Worm (Caenorhabditis elegans) whole organism, L2 larva: ENCODE measurements around the gene cutl-2.

ENCODE experiments used
- ZK546.5 ChIP-seq: sonication (generic microtip); optimal IDR thresholded peaks from 2 replicates; lab custom pipeline; 2017; ENCODE audit warnings: missing biosample characterization, missing genetic modification characterization
- blmp-1 ChIP-seq: sonication (generic microtip); optimal IDR thresholded peaks from 2 replicates; lab custom pipeline; 2017; ENCODE audit warnings: missing genetic modification characterization, mild to moderate bottlenecking, missing compliant biosample characterization, antibody characterized with exemption, moderate library complexity; ENCODE audit not compliant: insufficient read depth
- ceh-82 ChIP-seq: fragments of 150-350 bp; optimal IDR thresholded peaks from 2 replicates; lab custom pipeline; 2014; ENCODE audit warnings: missing biosample characterization, missing genetic modification characterization
- dmd-4 ChIP-seq: sonication (generic microtip); optimal IDR thresholded peaks from 2 replicates; lab custom pipeline; 2017; ENCODE audit warnings: missing biosample characterization, missing genetic modification characterization
- fos-1 ChIP-seq: fragments of 150-350 bp; optimal IDR thresholded peaks from 2 replicates; lab custom pipeline; 2014; ENCODE audit warnings: missing biosample characterization, missing genetic modification characterization
- lin-11 ChIP-seq: fragments of 150-350 bp; sonication (generic microtip); optimal IDR thresholded peaks from 2 replicates; lab custom pipeline; 2014; ENCODE audit warnings: missing biosample characterization, missing genetic modification characterization, inconsistent platforms, mixed read lengths
- nhr-10 ChIP-seq: sonication (generic microtip); optimal IDR thresholded peaks from 2 replicates; lab custom pipeline; 2017; ENCODE audit warnings: missing biosample characterization, missing genetic modification characterization
- nhr-23 ChIP-seq: fragments of 150-350 bp; optimal IDR thresholded peaks from 2 replicates; lab custom pipeline; 2014; ENCODE audit warnings: missing biosample characterization, missing genetic modification reagents, missing genetic modification characterization
- nhr-25 ChIP-seq: fragments of 150-350 bp; sonication (generic microtip); optimal IDR thresholded peaks from 3 replicates; lab custom pipeline; 2014; ENCODE audit warnings: missing biosample characterization, missing genetic modification characterization
- nhr-6 ChIP-seq: fragments of 150-350 bp; optimal IDR thresholded peaks from 2 replicates; lab custom pipeline; 2014; ENCODE audit warnings: missing biosample characterization, missing genetic modification characterization
- snpc-4 ChIP-seq: fragments of 150-350 bp; optimal IDR thresholded peaks from 2 replicates; lab custom pipeline; 2014; ENCODE audit warnings: missing biosample characterization, missing genetic modification characterization
- zag-1 ChIP-seq: fragments of 150-350 bp; optimal IDR thresholded peaks from 2 replicates; lab custom pipeline; 2014; ENCODE audit warnings: missing biosample characterization, missing genetic modification characterization
- ztf-4 ChIP-seq: fragments of 150-350 bp; optimal IDR thresholded peaks from 2 replicates; lab custom pipeline; 2014; ENCODE audit warnings: missing biosample characterization, missing genetic modification characterization

DNA sequence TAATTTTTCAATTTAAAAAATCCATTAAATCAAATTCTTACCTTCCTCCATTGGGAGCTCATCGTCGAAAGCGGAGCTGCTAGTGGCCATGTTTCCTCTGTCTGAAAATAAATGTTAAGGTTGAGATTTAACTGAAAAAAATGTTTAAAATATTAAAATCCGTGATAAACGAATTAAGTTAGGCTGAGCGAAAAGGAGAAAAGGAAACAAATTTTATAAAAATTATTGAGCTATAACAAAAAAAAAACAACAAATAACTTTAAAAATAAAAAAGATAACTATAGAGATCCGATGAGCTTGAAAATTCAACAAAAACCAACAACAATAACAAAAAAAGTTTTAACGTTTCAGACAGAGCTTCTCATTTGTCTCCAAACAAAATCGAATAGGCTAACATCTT lies 18.3 kb upstream of the cutl-2 start, which contains the start of gene pno-1:
- TF ChIP-seq zag-1: no peak
- no peak for TF ChIP-seq nhr-25
- TF ChIP-seq nhr-10 (tag; lab: Kevin White, UChicago): no peak
- no peak for TF ChIP-seq blmp-1
- TF ChIP-seq lin-11: no peak
- no peak for TF ChIP-seq ceh-82 (tag; lab: Kevin White, UChicago)
- TF ChIP-seq ZK546.5 (tag; lab: Kevin White, UChicago): no peak
- no peak for TF ChIP-seq nhr-6 (tag; lab: Kevin White, UChicago)
- no peak for TF ChIP-seq dmd-4 (tag; lab: Kevin White, UChicago)
- TF ChIP-seq nhr-23 (tag; lab: Kevin White, UChicago): no peak
- no peak for TF ChIP-seq fos-1 (tag; lab: Kevin White, UChicago)
- TF ChIP-seq ztf-4 (tag; lab: Kevin White, UChicago): no peak
- TF ChIP-seq snpc-4: no peak
